Fruit fly (Drosophila melanogaster) whole organism, embryonic: ENCODE results near the gene CG5326.

ENCODE experiments used
- Adf1 ChIP-seq: fragments of 200-800 bp; sonication (Bioruptor generic); IDR thresholded peaks from 2 replicates; pipeline ENCODE4 v1.3.6; 2022; ENCODE audit warnings: missing biosample characterization, missing genetic modification characterization
- Aef1 ChIP-seq: fragments of 200-800 bp; sonication (Bioruptor generic); IDR thresholded peaks from 3 replicates; pipeline ENCODE4 v1.3.6; 2022; ENCODE audit warnings: missing biosample characterization, missing genetic modification characterization
- BEAF-32 ChIP-seq: fragments of 200-800 bp; sonication (Bioruptor generic); optimal IDR thresholded peaks from 3 replicates; lab custom pipeline; 2017; ENCODE audit warnings: missing biosample characterization, missing genetic modification characterization, mild to moderate bottlenecking, moderate library complexity, missing genetic modification reagents
- CG1024 ChIP-seq: fragments of 200-800 bp; sonication (Bioruptor generic); IDR thresholded peaks from 2 replicates; pipeline ENCODE4 v1.3.6; 2022; ENCODE audit warnings: missing biosample characterization, missing genetic modification characterization
- CG10462 ChIP-seq: fragments of 200-800 bp; sonication (Bioruptor generic); optimal IDR thresholded peaks from 2 replicates; lab custom pipeline; 2016; ENCODE audit warnings: missing biosample characterization, missing genetic modification characterization
- CG11247 ChIP-seq: fragments of 200-800 bp; sonication (Bioruptor generic); IDR thresholded peaks from 2 replicates; pipeline ENCODE4 v1.3.6; 2022; ENCODE audit warnings: missing biosample characterization, missing genetic modification characterization
- CG11560 ChIP-seq: fragments of 200-800 bp; sonication (Bioruptor generic); IDR thresholded peaks from 3 replicates; pipeline ENCODE4 v1.3.6; 2022; ENCODE audit warnings: missing biosample characterization, missing genetic modification characterization
- CG12155 ChIP-seq: fragments of 200-800 bp; sonication (Bioruptor generic); optimal IDR thresholded peaks from 3 replicates; lab custom pipeline; 2016; ENCODE audit warnings: missing biosample characterization, missing genetic modification characterization
- CG12299 ChIP-seq: fragments of 200-800 bp; sonication (Bioruptor generic); optimal IDR thresholded peaks from 2 replicates; lab custom pipeline; 2018; ENCODE audit warnings: missing biosample characterization, mild to moderate bottlenecking, missing genetic modification characterization
- CG13287 ChIP-seq: fragments of 200-800 bp; sonication (Bioruptor generic); IDR thresholded peaks from 2 replicates; pipeline ENCODE4 v1.3.6; 2022; ENCODE audit warnings: missing biosample characterization, missing genetic modification characterization; ENCODE audit not compliant: partially characterized antibody
- CG13624 ChIP-seq: fragments of 200-800 bp; sonication (Bioruptor generic); optimal IDR thresholded peaks from 2 replicates; lab custom pipeline; 2016; ENCODE audit warnings: missing biosample characterization, missing genetic modification characterization
- CG14014 ChIP-seq: fragments of 200-800 bp; sonication (Bioruptor generic); IDR thresholded peaks from 2 replicates; pipeline ENCODE4 v1.3.6; 2022; ENCODE audit warnings: missing biosample characterization, missing genetic modification characterization
- CG15479 ChIP-seq: fragments of 200-800 bp; sonication (Bioruptor generic); optimal IDR thresholded peaks from 3 replicates; lab custom pipeline; 2019; ENCODE audit warnings: missing biosample characterization, mild to moderate bottlenecking, missing genetic modification characterization, moderate library complexity
- CG17328 ChIP-seq: fragments of 200-800 bp; sonication (Bioruptor generic); IDR thresholded peaks from 2 replicates; pipeline ENCODE4 v1.3.6; 2022; ENCODE audit warnings: missing biosample characterization, missing genetic modification characterization
- CG18599 ChIP-seq: fragments of 200-800 bp; sonication (Bioruptor generic); optimal IDR thresholded peaks from 3 replicates; lab custom pipeline; 2017; ENCODE audit warnings: missing biosample characterization, missing genetic modification characterization, mild to moderate bottlenecking, moderate library complexity, missing genetic modification reagents
- CG2202 ChIP-seq: fragments of 200-800 bp; sonication (Bioruptor generic); optimal IDR thresholded peaks from 2 replicates; lab custom pipeline; 2018; ENCODE audit warnings: missing biosample characterization, mild to moderate bottlenecking, missing genetic modification characterization
- CG3281 ChIP-seq: fragments of 200-800 bp; sonication (Bioruptor generic); optimal IDR thresholded peaks from 3 replicates; lab custom pipeline; 2017; ENCODE audit warnings: missing biosample characterization, mild to moderate bottlenecking, missing genetic modification characterization
- CG4424 ChIP-seq: fragments of 200-800 bp; sonication (Bioruptor generic); optimal IDR thresholded peaks from 3 replicates; lab custom pipeline; 2016; ENCODE audit warnings: missing biosample characterization, missing genetic modification characterization
- CG6175 ChIP-seq: fragments of 200-800 bp; sonication (Bioruptor generic); IDR thresholded peaks from 3 replicates; pipeline ENCODE4 v1.3.6; 2022; ENCODE audit warnings: missing biosample characterization, missing genetic modification characterization
- CG6654 ChIP-seq: fragments of 200-800 bp; sonication (Bioruptor generic); optimal IDR thresholded peaks from 2 replicates; lab custom pipeline; 2017; ENCODE audit warnings: missing biosample characterization, mild to moderate bottlenecking, missing genetic modification characterization
- CG7372 ChIP-seq: fragments of 200-800 bp; sonication (Bioruptor generic); IDR thresholded peaks from 2 replicates; pipeline ENCODE4 v1.3.6; 2022; ENCODE audit warnings: missing biosample characterization, missing genetic modification characterization
- CG8290 ChIP-seq, 3 experiments: fragments of 200-800 bp; sonication (Bioruptor generic); optimal IDR thresholded peaks; 2 replicates each; lab custom pipeline; 2016 to 2019; ENCODE audit warnings: missing biosample characterization in 3 of 3, missing genetic modification characterization in 3 of 3, mild to moderate bottlenecking in 2 of 3, moderate library complexity in 1 of 3
- CG8478 ChIP-seq: fragments of >200 bp; optimal IDR thresholded peaks from 2 replicates; lab custom pipeline; 2018
- CG8765 ChIP-seq: fragments of 200-800 bp; sonication (Bioruptor generic); IDR thresholded peaks from 2 replicates; pipeline ENCODE4 v1.3.6; 2022; ENCODE audit warnings: missing biosample characterization, missing genetic modification characterization
- Chrac-16 ChIP-seq: fragments of 200-800 bp; sonication (Bioruptor generic); optimal IDR thresholded peaks from 3 replicates; lab custom pipeline; 2016; ENCODE audit warnings: missing biosample characterization, missing genetic modification characterization
- Doc3 ChIP-seq: fragments of 200-800 bp; sonication (Bioruptor generic); IDR thresholded peaks from 3 replicates; pipeline ENCODE4 v1.3.6; 2022; ENCODE audit warnings: missing biosample characterization, missing genetic modification characterization; ENCODE audit not compliant: partially characterized antibody
- Elba2 ChIP-seq: fragments of 200-800 bp; sonication (Bioruptor generic); optimal IDR thresholded peaks from 3 replicates; lab custom pipeline; 2016; ENCODE audit warnings: missing biosample characterization, missing genetic modification characterization
- Gsc ChIP-seq: fragments of 200-800 bp; sonication (Bioruptor generic); IDR thresholded peaks from 2 replicates; pipeline ENCODE4 v1.3.6; 2022; ENCODE audit warnings: missing biosample characterization, missing genetic modification characterization
- Hsf ChIP-seq: fragments of 200-800 bp; sonication (Bioruptor generic); optimal IDR thresholded peaks from 3 replicates; lab custom pipeline; 2016; ENCODE audit warnings: missing biosample characterization, missing genetic modification characterization
- Sin3A ChIP-seq: fragments of >200 bp; optimal IDR thresholded peaks from 2 replicates; lab custom pipeline; 2018
- Trl ChIP-seq, 3 experiments: fragments of >200 bp in 2 of 3; fragments of 200-800 bp in 1 of 3; sonication (Bioruptor generic) in 1 of 3; optimal IDR thresholded peaks; 2 replicates in 1 of 3; 3 replicates in 2 of 3; lab custom pipeline; 2016 to 2017; ENCODE audit warnings: missing biosample characterization in 1 of 3, missing genetic modification characterization in 1 of 3
- Xbp1 ChIP-seq: fragments of 200-800 bp; sonication (Bioruptor generic); optimal IDR thresholded peaks from 3 replicates; lab custom pipeline; 2016; ENCODE audit warnings: missing biosample characterization, mild to moderate bottlenecking, missing genetic modification characterization
- bbx ChIP-seq: fragments of 200-800 bp; sonication (Bioruptor generic); IDR thresholded peaks from 2 replicates; pipeline ENCODE4 v1.3.6; 2022; ENCODE audit warnings: missing biosample characterization, missing genetic modification characterization; ENCODE audit not compliant: partially characterized antibody
- chif ChIP-seq, 2 experiments: fragments of 200-800 bp; sonication (Bioruptor generic); optimal IDR thresholded peaks; 3 replicates each; lab custom pipeline; 2016; ENCODE audit warnings: missing biosample characterization in 2 of 2, missing genetic modification characterization in 2 of 2
- chm ChIP-seq: fragments of 200-800 bp; sonication (Bioruptor generic); IDR thresholded peaks from 2 replicates; pipeline ENCODE4 v1.3.6; 2022; ENCODE audit warnings: missing biosample characterization, missing genetic modification characterization
- gcm2 ChIP-seq: fragments of 200-800 bp; sonication (Bioruptor generic); optimal IDR thresholded peaks from 2 replicates; lab custom pipeline; 2016; ENCODE audit warnings: missing biosample characterization, missing genetic modification characterization
- grau ChIP-seq: fragments of 200-800 bp; optimal IDR thresholded peaks from 3 replicates; lab custom pipeline; 2019; ENCODE audit warnings: missing biosample characterization, mild to moderate bottlenecking, missing genetic modification characterization, moderate library complexity
- gro ChIP-seq: fragments of 200-800 bp; sonication (Bioruptor generic); optimal IDR thresholded peaks from 2 replicates; lab custom pipeline; 2016; ENCODE audit warnings: missing biosample characterization, missing genetic modification characterization
- gsb ChIP-seq: fragments of 200-800 bp; sonication (Bioruptor generic); IDR thresholded peaks from 2 replicates; pipeline ENCODE4 v1.3.6; 2022; ENCODE audit warnings: missing biosample characterization, missing genetic modification characterization
- gsb-n ChIP-seq: fragments of 200-800 bp; sonication (Bioruptor generic); optimal IDR thresholded peaks from 3 replicates; lab custom pipeline; 2018; ENCODE audit warnings: missing biosample characterization, mild to moderate bottlenecking, missing genetic modification characterization
- hbn ChIP-seq: fragments of 200-800 bp; sonication (Bioruptor generic); IDR thresholded peaks from 2 replicates; pipeline ENCODE4 v1.3.6; 2022; ENCODE audit warnings: missing biosample characterization, missing genetic modification characterization; ENCODE audit not compliant: partially characterized antibody
- her ChIP-seq: fragments of 200-800 bp; sonication (Bioruptor generic); optimal IDR thresholded peaks from 2 replicates; lab custom pipeline; 2016; ENCODE audit warnings: missing biosample characterization, missing genetic modification characterization
- jigr1 ChIP-seq: fragments of 200-800 bp; sonication (Bioruptor generic); IDR thresholded peaks from 3 replicates; pipeline ENCODE4 v1.3.6; 2022; ENCODE audit warnings: missing biosample characterization, missing genetic modification characterization
- maf-S ChIP-seq: fragments of 200-800 bp; sonication (Bioruptor generic); optimal IDR thresholded peaks from 2 replicates; lab custom pipeline; 2016; ENCODE audit warnings: missing biosample characterization, missing genetic modification characterization
- nom ChIP-seq: fragments of 200-800 bp; sonication (Bioruptor generic); optimal IDR thresholded peaks from 2 replicates; lab custom pipeline; 2017; ENCODE audit warnings: missing biosample characterization, missing genetic modification characterization, mild to moderate bottlenecking, moderate library complexity, missing genetic modification reagents
- oc ChIP-seq: fragments of 200-800 bp; sonication (Bioruptor generic); optimal IDR thresholded peaks from 2 replicates; lab custom pipeline; 2018; ENCODE audit warnings: missing biosample characterization, mild to moderate bottlenecking, missing genetic modification characterization, moderate library complexity
- odd ChIP-seq: fragments of 200-800 bp; sonication (Bioruptor generic); optimal IDR thresholded peaks from 2 replicates; lab custom pipeline; 2017; ENCODE audit warnings: missing biosample characterization, mild to moderate bottlenecking, missing genetic modification characterization
- onecut ChIP-seq: fragments of 200-800 bp; sonication (Bioruptor generic); IDR thresholded peaks from 2 replicates; pipeline ENCODE4 v1.3.6; 2022; ENCODE audit warnings: missing biosample characterization, missing genetic modification characterization
- pum ChIP-seq: fragments of 200-800 bp; sonication (Bioruptor generic); optimal IDR thresholded peaks from 2 replicates; lab custom pipeline; 2016; ENCODE audit warnings: missing biosample characterization, missing genetic modification characterization
- sob ChIP-seq: fragments of 200-800 bp; sonication (Bioruptor generic); IDR thresholded peaks from 2 replicates; pipeline ENCODE4 v1.3.6; 2022; ENCODE audit warnings: missing biosample characterization, missing genetic modification characterization
- sug ChIP-seq: fragments of 200-800 bp; optimal IDR thresholded peaks from 2 replicates; lab custom pipeline; 2019; ENCODE audit warnings: missing biosample characterization, mild to moderate bottlenecking, missing genetic modification characterization, moderate library complexity
- vnd ChIP-seq: fragments of 200-800 bp; sonication (Bioruptor generic); IDR thresholded peaks from 3 replicates; pipeline ENCODE4 v1.3.6; 2022; ENCODE audit warnings: missing biosample characterization, missing genetic modification characterization; ENCODE audit not compliant: partially characterized antibody

Gene CG5326

DNA sequence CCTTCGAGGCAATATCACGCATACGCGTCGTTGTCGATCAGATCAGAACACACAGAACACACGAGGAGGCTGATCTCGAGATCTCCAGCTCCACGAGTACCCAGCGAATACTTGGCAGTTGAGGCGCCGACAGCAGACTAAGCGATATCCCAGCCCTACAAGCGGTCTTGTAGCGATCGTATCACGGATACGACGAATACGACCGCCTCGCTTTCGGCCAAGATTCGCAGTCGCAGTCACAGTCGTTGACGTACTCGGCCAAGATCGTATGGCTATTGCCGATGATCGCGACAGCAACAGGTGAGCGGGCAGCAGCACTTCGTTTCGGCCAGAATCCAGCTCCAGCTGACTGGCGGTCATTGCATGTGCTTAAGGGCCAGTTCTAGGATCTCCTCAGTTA lies at the start of gene CG5326 (continued):
- no peak for TF ChIP-seq Aef1 (GFP tag; lab: Robert Waterston, UW)
- TF ChIP-seq CG1024 (GFP tag; lab: Robert Waterston, UW), result no peak
- no peak for TF ChIP-seq CG12155 (GFP tag; lab: Kevin White, UChicago)
- no peak for TF ChIP-seq gcm2
- TF ChIP-seq gsb (GFP tag; lab: Robert Waterston, UW), result no peak
- TF ChIP-seq grau (tag; lab: Kevin White, UChicago), result no peak
- TF ChIP-seq vnd, result no peak
- peak; percentile 39; the same call in 1 of the 2 replicates for TF ChIP-seq chm
- peak; percentile 49 for TF ChIP-seq nom (GFP tag; lab: Kevin White, UChicago)
- TF ChIP-seq Elba2 (GFP tag; lab: Kevin White, UChicago), result no peak
- TF ChIP-seq sug (tag; lab: Kevin White, UChicago), result no peak
- TF ChIP-seq her, result no peak
- TF ChIP-seq CG7372 (GFP tag; lab: Robert Waterston, UW), result no peak
- TF ChIP-seq CG4424 (GFP tag; lab: Kevin White, UChicago), result no peak
- no peak for TF ChIP-seq onecut
- no peak for TF ChIP-seq Hsf (GFP tag; lab: Kevin White, UChicago)
- TF ChIP-seq oc (tag; lab: Kevin White, UChicago), result no peak
- TF ChIP-seq CG15479, result no peak
- no peak for TF ChIP-seq Gsc (GFP tag; lab: Robert Waterston, UW)
- no peak for TF ChIP-seq Xbp1 (GFP tag; lab: Kevin White, UChicago)
- no peak for TF ChIP-seq BEAF-32
- no peak for TF ChIP-seq Trl (optimal IDR thresholded peaks at IDR 0.05; lab: Kevin White, UChicago)
- no peak for TF ChIP-seq Trl (GFP tag; optimal IDR thresholded peaks at IDR 0.05; lab: Kevin White, UChicago)
- no peak for TF ChIP-seq CG13624
- no peak for TF ChIP-seq CG11247 (GFP tag; lab: Robert Waterston, UW)
- no peak for TF ChIP-seq Chrac-16 (GFP tag; lab: Kevin White, UChicago)
- no peak for TF ChIP-seq pum
- TF ChIP-seq CG3281, result no peak
- no peak for TF ChIP-seq hbn (GFP tag; lab: Robert Waterston, UW)
- no peak for TF ChIP-seq CG13287 (GFP tag; lab: Robert Waterston, UW)
- TF ChIP-seq CG17328 (GFP tag; lab: Robert Waterston, UW), result no peak
- peak; percentile 23; the same call in 1 of the 2 replicates for TF ChIP-seq sob (GFP tag; lab: Robert Waterston, UW)
- TF ChIP-seq CG6175, result 0 out of 3 replicates have a peak, but pooled peaks have one; percentile 24
- TF ChIP-seq CG10462 (GFP tag; lab: Kevin White, UChicago), result no peak
- no peak for TF ChIP-seq gsb-n (tag; lab: Kevin White, UChicago)
- no peak for TF ChIP-seq Sin3A (lab: Kevin White, UChicago)
- no peak for TF ChIP-seq CG8478 (lab: Kevin White, UChicago)
- TF ChIP-seq CG11560 (tag; lab: Robert Waterston, UW), result no peak
- no peak for TF ChIP-seq jigr1 (GFP tag; lab: Robert Waterston, UW)
- no peak for TF ChIP-seq CG2202 (tag; lab: Kevin White, UChicago)
- no peak for TF ChIP-seq Adf1
- TF ChIP-seq CG6654 (GFP tag; lab: Kevin White, UChicago), result no peak
- TF ChIP-seq Doc3 (GFP tag; lab: Robert Waterston, UW), result no peak
- TF ChIP-seq CG8765 (GFP tag; lab: Robert Waterston, UW), result no peak
- no peak for TF ChIP-seq maf-S
- TF ChIP-seq bbx (GFP tag; lab: Robert Waterston, UW), result no peak
- no peak for TF ChIP-seq odd (GFP tag; lab: Kevin White, UChicago)
- no peak for TF ChIP-seq CG18599
- no peak for TF ChIP-seq chif (GFP tag; optimal IDR thresholded peaks at IDR 0.05; lab: Kevin White, UChicago)
- peak; percentile 32; the same call in 1 of the 2 replicates for TF ChIP-seq CG14014
- no peak for TF ChIP-seq gro (GFP tag; lab: Kevin White, UChicago)
- no peak for TF ChIP-seq CG12299
- TF ChIP-seq CG8290 (GFP tag; optimal IDR thresholded peaks at IDR 0.05; lab: Kevin White, UChicago), result no peak
- TF ChIP-seq CG8290 (tag; optimal IDR thresholded peaks at IDR 0.05; lab: Kevin White, UChicago), result peak in 1 of 2 experiments; percentile 40
